Worm (Caenorhabditis elegans): ENCODE measurements around the gene C01G10.15.

The C01G10.15 gene

DNA sequence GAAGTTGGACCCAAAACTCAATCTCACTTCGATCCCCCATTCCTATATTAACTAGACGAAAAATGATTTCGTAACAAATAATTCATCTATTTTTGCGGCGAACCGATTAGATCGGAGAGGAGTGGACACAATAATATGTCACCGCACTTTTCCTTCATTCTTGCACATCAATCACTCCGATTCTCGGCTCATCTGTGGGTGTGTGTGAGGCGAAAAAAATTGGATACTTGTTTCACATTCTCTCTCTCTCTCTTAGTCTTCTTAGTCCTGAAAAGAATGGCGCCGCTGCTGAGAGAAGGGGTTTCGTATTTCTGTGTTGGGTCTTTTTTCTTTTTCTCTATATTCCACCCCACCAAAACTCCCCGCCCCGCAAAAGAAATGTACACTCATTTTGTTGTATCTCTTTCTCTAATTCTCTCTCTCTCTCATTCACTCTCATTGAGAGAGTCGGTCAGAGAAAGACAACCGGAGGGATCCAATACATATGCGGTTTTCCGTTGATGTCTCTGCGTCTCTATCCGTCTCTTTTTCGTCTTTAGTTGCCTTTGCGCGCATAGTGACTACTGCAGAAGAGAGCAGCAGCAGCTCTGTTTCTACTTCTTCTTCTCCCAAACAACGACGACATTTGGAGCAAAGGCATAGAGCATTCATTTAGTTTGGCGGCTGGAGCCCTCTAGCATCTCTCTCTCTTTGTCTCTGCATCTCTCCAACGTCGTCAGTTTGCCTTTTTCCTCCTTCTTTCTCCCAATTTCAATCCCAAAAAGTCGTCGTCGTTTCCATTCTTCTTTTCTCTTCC is 15.9 kb downstream of the C01G10.15 start, which contains the start of gene unc-76 (continued):
- TF ChIP-seq fkh-3 (tag; optimal IDR thresholded peaks at IDR 0.05), result no peak
- TF ChIP-seq ztf-28 (GFP tag; IDR thresholded peaks at IDR 0.05), result no peak
- no peak for TF ChIP-seq dox-1 (GFP tag; IDR thresholded peaks at IDR 0.05)
- no peak for TF ChIP-seq nhr-80 (tag; optimal IDR thresholded peaks at IDR 0.05)
- no peak for TF ChIP-seq F10E7.11 (tag; optimal IDR thresholded peaks at IDR 0.05)
- no peak for TF ChIP-seq lag-1 (GFP tag; IDR thresholded peaks at IDR 0.05)
- no peak for TF ChIP-seq Y53G8AR.9 (GFP tag; conservative IDR thresholded peaks at IDR 0.05)
- no peak for TF ChIP-seq nhr-120 (GFP tag; IDR thresholded peaks at IDR 0.05)
- no peak for TF ChIP-seq ZK185.1 (tag; optimal IDR thresholded peaks at IDR 0.05; ENCODE audit: poor library complexity, severe bottlenecking)
- TF ChIP-seq pbrm-1 (GFP tag; IDR thresholded peaks at IDR 0.05), result no peak
- TF ChIP-seq nhr-179 (tag; optimal IDR thresholded peaks at IDR 0.05), result no peak
- TF ChIP-seq lir-1 (GFP tag; conservative IDR thresholded peaks at IDR 0.05), result no peak
- peak; percentile 39; the same call in 1 of the 2 replicates for TF ChIP-seq B0336.3 (GFP tag; IDR thresholded peaks at IDR 0.05)
- TF ChIP-seq tbp1 (GFP tag; optimal IDR thresholded peaks at IDR 0.05), result peak; percentile 10
- no peak for TF ChIP-seq B0019.2 (GFP tag; conservative IDR thresholded peaks at IDR 0.05)
- no peak for TF ChIP-seq mes-4 (tag; optimal IDR thresholded peaks at IDR 0.05)
- TF ChIP-seq K12H6.12 (tag; optimal IDR thresholded peaks at IDR 0.05), result peak; percentile 89
- TF ChIP-seq ets-4 (GFP tag; optimal IDR thresholded peaks at IDR 0.05), result no peak
- TF ChIP-seq Y95B8A.8 (GFP tag; IDR thresholded peaks at IDR 0.05), result no peak
- no peak for TF ChIP-seq ztf-26 (tag; optimal IDR thresholded peaks at IDR 0.05)
- TF ChIP-seq lin-54 (GFP tag; optimal IDR thresholded peaks at IDR 0.05), result no peak
- no peak for TF ChIP-seq somi-1 (GFP tag; optimal IDR thresholded peaks at IDR 0.05)
- no peak for TF ChIP-seq rcor-1 (GFP tag; IDR thresholded peaks at IDR 0.05)
- no peak for TF ChIP-seq nhr-90 (tag; optimal IDR thresholded peaks at IDR 0.05)
- TF ChIP-seq nfya-2 (GFP tag; IDR thresholded peaks at IDR 0.05), result no peak
- no peak for TF ChIP-seq dpff-1 (tag; optimal IDR thresholded peaks at IDR 0.05)
- TF ChIP-seq hmg-20 (GFP tag; IDR thresholded peaks at IDR 0.05), result no peak
- TF ChIP-seq F33H1.4 (GFP tag; IDR thresholded peaks at IDR 0.05), result no peak
- no peak for TF ChIP-seq F49E8.2 (tag; optimal IDR thresholded peaks at IDR 0.05; ENCODE audit: insufficient read depth)
- 0 out of 2 replicates have a peak, but pooled peaks have one; percentile 15 for TF ChIP-seq egrh-3 (GFP tag; IDR thresholded peaks at IDR 0.05)
- TF ChIP-seq repo-1 (tag; optimal IDR thresholded peaks at IDR 0.05), result no peak
- no peak for TF ChIP-seq ceh-40 (GFP tag; IDR thresholded peaks at IDR 0.05)
- TF ChIP-seq ceh-100 (GFP tag; IDR thresholded peaks at IDR 0.05), result no peak
- no peak for TF ChIP-seq lin-35 (GFP tag; optimal IDR thresholded peaks at IDR 0.05)
- TF ChIP-seq T26A5.8 (tag; optimal IDR thresholded peaks at IDR 0.05), result no peak
- no peak for TF ChIP-seq egl-18 (GFP tag; IDR thresholded peaks at IDR 0.05)
- no peak for TF ChIP-seq Y56A3A.18 (GFP tag; IDR thresholded peaks at IDR 0.05)
- TF ChIP-seq aptf-3 (GFP tag; IDR thresholded peaks at IDR 0.05), result no peak
- TF ChIP-seq him-1 (tag; optimal IDR thresholded peaks at IDR 0.05), result no peak
- no peak for TF ChIP-seq mel-28 (tag; optimal IDR thresholded peaks at IDR 0.05; ENCODE audit: borderline replicate concordance)
- no peak for TF ChIP-seq bed-1 (GFP tag; IDR thresholded peaks at IDR 0.05)
- no peak for TF ChIP-seq unc-130 (GFP tag; optimal IDR thresholded peaks at IDR 0.05)
- TF ChIP-seq ceh-27 (GFP tag; optimal IDR thresholded peaks at IDR 0.05), result peak; percentile 13
- TF ChIP-seq efl-1 (GFP tag; optimal IDR thresholded peaks at IDR 0.05), result no peak
- TF ChIP-seq aptf-2 (GFP tag; conservative IDR thresholded peaks at IDR 0.05), result no peak
- TF ChIP-seq ccch-3 (GFP tag; optimal IDR thresholded peaks at IDR 0.05), result no peak
- no peak for TF ChIP-seq pha-4 (tag; optimal IDR thresholded peaks at IDR 0.05)
- peak; percentile 38 for TF ChIP-seq attf-5 (GFP tag; optimal IDR thresholded peaks at IDR 0.05)
- no peak for TF ChIP-seq F37B4.10 (GFP tag; IDR thresholded peaks at IDR 0.05)

All from whole organism, young adult.